Worm (Caenorhabditis elegans) whole organism, young adult: ENCODE data around the gene nol-6.

Experiments
- F55B11.4 ChIP-seq: sonication (generic microtip); optimal IDR thresholded peaks from 2 replicates; lab custom pipeline; 2016; ENCODE audit warnings: missing compliant biosample characterization, missing genetic modification characterization, borderline replicate concordance; ENCODE audit not compliant: insufficient read depth
- ceh-79 ChIP-seq: sonication (generic microtip); optimal IDR thresholded peaks from 2 replicates; lab custom pipeline; 2017; ENCODE audit warnings: mild to moderate bottlenecking, missing genetic modification characterization, missing compliant biosample characterization
- lin-35 ChIP-seq, 3 experiments: fragments of 150-350 bp in 2 of 3; sonication (generic microtip) in 1 of 3; optimal IDR thresholded peaks; 2 replicates each; lab custom pipeline; 2014 to 2018; ENCODE audit warnings: missing biosample characterization in 3 of 3, missing genetic modification characterization in 3 of 3, missing genetic modification reagents in 3 of 3
- snpc-4 ChIP-seq, 5 experiments: fragments of 150-350 bp in 1 of 5; sonication (generic microtip) in 4 of 5; optimal IDR thresholded peaks; 2 replicates each; lab custom pipeline; 2014 to 2018; ENCODE audit warnings: missing genetic modification characterization in 5 of 5, missing biosample characterization in 3 of 5, antibody characterized with exemption in 2 of 5, mild to moderate bottlenecking in 2 of 5, missing compliant biosample characterization in 2 of 5, missing genotype in 2 of 5, moderate library complexity in 2 of 5, missing genetic modification reagents in 1 of 5

ce11 chrII:1482419-1482818 is 45.1 kb upstream of the nol-6 start:
- no peak for TF ChIP-seq snpc-4 (GFP tag; optimal IDR thresholded peaks at IDR 0.05; lab: Kevin White, UChicago)
- TF ChIP-seq snpc-4 (tag; optimal IDR thresholded peaks at IDR 0.05; lab: Kevin White, UChicago) = no peak
- TF ChIP-seq F55B11.4 (tag; lab: Kevin White, UChicago) = no peak
- no peak for TF ChIP-seq ceh-79
- no peak for TF ChIP-seq lin-35 (GFP tag; optimal IDR thresholded peaks at IDR 0.05; lab: Kevin White, UChicago)
